Fruit fly (Drosophila melanogaster) whole organism, embryonic: ENCODE results near the gene usp.

Experiments
- B-H2 ChIP-seq: fragments of 200-800 bp; sonication (Bioruptor generic); optimal IDR thresholded peaks from 2 replicates; lab custom pipeline; 2018; ENCODE audit warnings: missing biosample characterization, mild to moderate bottlenecking, missing genetic modification characterization
- CG10209 ChIP-seq: fragments of 200-800 bp; sonication (Bioruptor generic); optimal IDR thresholded peaks from 3 replicates; lab custom pipeline; 2017; ENCODE audit warnings: missing biosample characterization, mild to moderate bottlenecking, missing genetic modification characterization, missing genetic modification reagents
- CG11560 ChIP-seq: fragments of 200-800 bp; sonication (Bioruptor generic); IDR thresholded peaks from 3 replicates; pipeline ENCODE4 v1.3.6; 2022; ENCODE audit warnings: missing biosample characterization, missing genetic modification characterization
- CG11696 ChIP-seq: fragments of 200-800 bp; sonication (Bioruptor generic); IDR thresholded peaks from 2 replicates; pipeline ENCODE4 v1.3.6; 2022; ENCODE audit warnings: missing biosample characterization, missing genetic modification characterization
- CG12744 ChIP-seq: fragments of 200-800 bp; sonication (Bioruptor generic); optimal IDR thresholded peaks from 2 replicates; lab custom pipeline; 2016; ENCODE audit warnings: missing biosample characterization, missing genetic modification characterization
- CG13894 ChIP-seq: fragments of 200-800 bp; sonication (Bioruptor generic); optimal IDR thresholded peaks from 3 replicates; lab custom pipeline; 2018; ENCODE audit warnings: missing biosample characterization, mild to moderate bottlenecking, missing genetic modification characterization, moderate library complexity
- CG15601 ChIP-seq: fragments of 200-800 bp; sonication (Bioruptor generic); optimal IDR thresholded peaks from 3 replicates; lab custom pipeline; 2019; ENCODE audit warnings: missing biosample characterization, mild to moderate bottlenecking, missing genetic modification characterization, moderate library complexity
- CG17612 ChIP-seq: fragments of 200-800 bp; sonication (Bioruptor generic); IDR thresholded peaks from 2 replicates; pipeline ENCODE4 v1.3.6; 2022; ENCODE audit warnings: missing biosample characterization, missing genetic modification characterization
- CG18476 ChIP-seq: fragments of 200-800 bp; sonication (Bioruptor generic); optimal IDR thresholded peaks from 2 replicates; lab custom pipeline; 2016; ENCODE audit warnings: missing biosample characterization, mild to moderate bottlenecking, missing genetic modification characterization
- CG18764 ChIP-seq: fragments of 200-800 bp; sonication (Bioruptor generic); optimal IDR thresholded peaks from 3 replicates; lab custom pipeline; 2016; ENCODE audit warnings: missing biosample characterization, missing genetic modification characterization
- CG2875 ChIP-seq: fragments of 200-800 bp; sonication (Bioruptor generic); optimal IDR thresholded peaks from 2 replicates; lab custom pipeline; 2017; ENCODE audit warnings: missing biosample characterization, mild to moderate bottlenecking, missing genetic modification characterization, missing genetic modification reagents
- CG30431 ChIP-seq: fragments of 200-800 bp; sonication (Bioruptor generic); optimal IDR thresholded peaks from 2 replicates; lab custom pipeline; 2017; ENCODE audit warnings: missing biosample characterization, missing genetic modification characterization
- CG3163 ChIP-seq: fragments of 200-800 bp; sonication (Bioruptor generic); optimal IDR thresholded peaks from 3 replicates; lab custom pipeline; 2016; ENCODE audit warnings: missing biosample characterization, missing genetic modification characterization
- CG32767 ChIP-seq: fragments of 200-800 bp; sonication (Bioruptor generic); IDR thresholded peaks from 2 replicates; pipeline ENCODE4 v1.3.6; 2022; ENCODE audit warnings: missing biosample characterization, missing genetic modification characterization
- CG3847 ChIP-seq: fragments of 200-800 bp; sonication (Bioruptor generic); IDR thresholded peaks from 2 replicates; pipeline ENCODE4 v1.3.6; 2022; ENCODE audit warnings: missing biosample characterization, missing genetic modification characterization
- CG43689 ChIP-seq: fragments of 200-800 bp; sonication (Bioruptor generic); IDR thresholded peaks from 2 replicates; pipeline ENCODE4 v1.3.6; 2022; ENCODE audit warnings: missing biosample characterization, missing genetic modification characterization
- CG5180 ChIP-seq: fragments of 200-800 bp; sonication (Bioruptor generic); optimal IDR thresholded peaks from 3 replicates; lab custom pipeline; 2017; ENCODE audit warnings: missing biosample characterization, missing genetic modification characterization, mild to moderate bottlenecking, moderate library complexity, missing genetic modification reagents
- CG5245 ChIP-seq: fragments of 200-800 bp; sonication (Bioruptor generic); optimal IDR thresholded peaks from 3 replicates; lab custom pipeline; 2016; ENCODE audit warnings: missing biosample characterization, missing genetic modification characterization
- CG6272 ChIP-seq: fragments of 200-800 bp; sonication (Bioruptor generic); IDR thresholded peaks from 2 replicates; pipeline ENCODE4 v1.3.6; 2022; ENCODE audit warnings: missing biosample characterization, missing genetic modification characterization
- CG6813 ChIP-seq: fragments of 200-800 bp; sonication (Bioruptor generic); optimal IDR thresholded peaks from 2 replicates; lab custom pipeline; 2017; ENCODE audit warnings: missing biosample characterization, missing genetic modification characterization, mild to moderate bottlenecking, moderate library complexity, missing genetic modification reagents
- CG7556 ChIP-seq: fragments of 200-800 bp; sonication (Bioruptor generic); optimal IDR thresholded peaks from 2 replicates; lab custom pipeline; 2017; ENCODE audit warnings: missing biosample characterization, mild to moderate bottlenecking, missing genetic modification characterization
- CG7928 ChIP-seq: fragments of 200-800 bp; sonication (Bioruptor generic); optimal IDR thresholded peaks from 2 replicates; lab custom pipeline; 2017; ENCODE audit warnings: missing biosample characterization, mild to moderate bottlenecking, missing genetic modification characterization
- D ChIP-seq, 2 experiments: fragments of 200-800 bp in 1 of 2; fragments of >200 bp in 1 of 2; sonication (Bioruptor generic) in 1 of 2; optimal IDR thresholded peaks; 2 replicates in 1 of 2; 3 replicates in 1 of 2; lab custom pipeline; 2017; ENCODE audit warnings: mild to moderate bottlenecking in 1 of 2, missing biosample characterization in 1 of 2, missing genetic modification characterization in 1 of 2, missing genetic modification reagents in 1 of 2
- Ets97D ChIP-seq: fragments of 200-800 bp; sonication (Bioruptor generic); optimal IDR thresholded peaks from 3 replicates; lab custom pipeline; 2016; ENCODE audit warnings: missing biosample characterization, missing genetic modification characterization
- Fer1 ChIP-seq: fragments of 200-800 bp; sonication (Bioruptor generic); optimal IDR thresholded peaks from 2 replicates; lab custom pipeline; 2017; ENCODE audit warnings: missing biosample characterization, mild to moderate bottlenecking, missing genetic modification characterization
- Gsc ChIP-seq: fragments of 200-800 bp; sonication (Bioruptor generic); IDR thresholded peaks from 2 replicates; pipeline ENCODE4 v1.3.6; 2022; ENCODE audit warnings: missing biosample characterization, missing genetic modification characterization
- Hr3 ChIP-seq: fragments of 200-800 bp; sonication (Bioruptor generic); optimal IDR thresholded peaks from 3 replicates; lab custom pipeline; 2016; ENCODE audit warnings: missing biosample characterization, missing genetic modification characterization
- Hr51 ChIP-seq, 2 experiments: fragments of 200-800 bp; sonication (Bioruptor generic); optimal IDR thresholded peaks; 2 replicates in 1 of 2; 3 replicates in 1 of 2; lab custom pipeline; 2016 to 2018; ENCODE audit warnings: missing biosample characterization in 2 of 2, missing genetic modification characterization in 2 of 2, mild to moderate bottlenecking in 1 of 2, moderate library complexity in 1 of 2
- Lpt ChIP-seq: fragments of >200 bp; optimal IDR thresholded peaks from 2 replicates; lab custom pipeline; 2018; ENCODE audit warnings: missing biosample characterization, missing genetic modification characterization
- Max ChIP-seq: fragments of 200-800 bp; sonication (Bioruptor generic); optimal IDR thresholded peaks from 2 replicates; lab custom pipeline; 2016; ENCODE audit warnings: missing biosample characterization, mild to moderate bottlenecking, missing genetic modification characterization
- Ravus ChIP-seq: fragments of 200-800 bp; sonication (Bioruptor generic); IDR thresholded peaks from 2 replicates; pipeline ENCODE4 v1.3.6; 2022; ENCODE audit warnings: missing biosample characterization, missing genetic modification characterization
- Rfx ChIP-seq: fragments of 200-800 bp; sonication (Bioruptor generic); IDR thresholded peaks from 2 replicates; pipeline ENCODE4 v1.3.6; 2022; ENCODE audit warnings: missing biosample characterization, missing genetic modification characterization
- Rx ChIP-seq: fragments of 200-800 bp; sonication (Bioruptor generic); IDR thresholded peaks from 2 replicates; pipeline ENCODE4 v1.3.6; 2022; ENCODE audit warnings: missing biosample characterization, missing genetic modification characterization
- br ChIP-seq: fragments of >200 bp; optimal IDR thresholded peaks from 2 replicates; lab custom pipeline; 2017
- cg ChIP-seq: fragments of 200-800 bp; sonication (Bioruptor generic); optimal IDR thresholded peaks from 3 replicates; lab custom pipeline; 2019; ENCODE audit warnings: missing biosample characterization, mild to moderate bottlenecking, missing genetic modification characterization, moderate library complexity
- chinmo ChIP-seq: fragments of 200-800 bp; sonication (Bioruptor generic); IDR thresholded peaks from 4 replicates; pipeline ENCODE4 v1.3.6; 2022; ENCODE audit warnings: missing biosample characterization, missing genetic modification characterization; ENCODE audit not compliant: partially characterized antibody
- croc ChIP-seq: fragments of 200-800 bp; sonication (Bioruptor generic); conservative IDR thresholded peaks from 3 replicates; pipeline ENCODE4 v1.3.6; 2022; ENCODE audit warnings: missing biosample characterization, missing genetic modification characterization
- eve ChIP-seq, 2 experiments: fragments of >200 bp; optimal IDR thresholded peaks; 2 replicates each; lab custom pipeline; 2017; ENCODE audit warnings: missing biosample characterization in 2 of 2, missing genetic modification characterization in 2 of 2
- fu2 ChIP-seq: fragments of 200-800 bp; sonication (Bioruptor generic); optimal IDR thresholded peaks from 2 replicates; lab custom pipeline; 2016; ENCODE audit warnings: missing biosample characterization, missing genetic modification characterization
- grau ChIP-seq: fragments of 200-800 bp; optimal IDR thresholded peaks from 3 replicates; lab custom pipeline; 2019; ENCODE audit warnings: missing biosample characterization, mild to moderate bottlenecking, missing genetic modification characterization, moderate library complexity
- gsb ChIP-seq: fragments of 200-800 bp; sonication (Bioruptor generic); IDR thresholded peaks from 2 replicates; pipeline ENCODE4 v1.3.6; 2022; ENCODE audit warnings: missing biosample characterization, missing genetic modification characterization
- gsb-n ChIP-seq: fragments of 200-800 bp; sonication (Bioruptor generic); optimal IDR thresholded peaks from 3 replicates; lab custom pipeline; 2018; ENCODE audit warnings: missing biosample characterization, mild to moderate bottlenecking, missing genetic modification characterization
- h ChIP-seq: fragments of >200 bp; optimal IDR thresholded peaks from 2 replicates; lab custom pipeline; 2017
- inv ChIP-seq: fragments of 200-800 bp; sonication (Bioruptor generic); IDR thresholded peaks from 2 replicates; pipeline ENCODE4 v1.3.6; 2022; ENCODE audit warnings: missing biosample characterization, missing genetic modification characterization; ENCODE audit not compliant: partially characterized antibody
- jumu ChIP-seq: fragments of 200-800 bp; sonication (Bioruptor generic); optimal IDR thresholded peaks from 3 replicates; lab custom pipeline; 2016; ENCODE audit warnings: missing biosample characterization, missing genetic modification characterization
- run ChIP-seq: fragments of 200-800 bp; sonication (Bioruptor generic); optimal IDR thresholded peaks from 3 replicates; lab custom pipeline; 2018; ENCODE audit warnings: missing biosample characterization, mild to moderate bottlenecking, missing genetic modification characterization
- scrt ChIP-seq: fragments of 200-800 bp; sonication (Bioruptor generic); optimal IDR thresholded peaks from 2 replicates; lab custom pipeline; 2018; ENCODE audit warnings: missing biosample characterization, mild to moderate bottlenecking, missing genetic modification characterization, moderate library complexity
- sisA ChIP-seq: fragments of 200-800 bp; sonication (Bioruptor generic); IDR thresholded peaks from 2 replicates; pipeline ENCODE4 v1.3.6; 2022; ENCODE audit warnings: missing biosample characterization, missing genetic modification characterization
- twi ChIP-seq: fragments of 200-800 bp; optimal IDR thresholded peaks from 2 replicates; lab custom pipeline; 2019; ENCODE audit warnings: missing biosample characterization, mild to moderate bottlenecking, missing genetic modification characterization, moderate library complexity
- unc-4 ChIP-seq: fragments of 200-800 bp; sonication (Bioruptor generic); IDR thresholded peaks from 2 replicates; pipeline ENCODE4 v1.3.6; 2022; ENCODE audit warnings: missing biosample characterization, missing genetic modification characterization; ENCODE audit not compliant: partially characterized antibody
- usp ChIP-seq: fragments of >200 bp; optimal IDR thresholded peaks from 2 replicates; lab custom pipeline; 2017; ENCODE audit warnings: missing biosample characterization, missing genetic modification characterization

The usp gene

DNA sequence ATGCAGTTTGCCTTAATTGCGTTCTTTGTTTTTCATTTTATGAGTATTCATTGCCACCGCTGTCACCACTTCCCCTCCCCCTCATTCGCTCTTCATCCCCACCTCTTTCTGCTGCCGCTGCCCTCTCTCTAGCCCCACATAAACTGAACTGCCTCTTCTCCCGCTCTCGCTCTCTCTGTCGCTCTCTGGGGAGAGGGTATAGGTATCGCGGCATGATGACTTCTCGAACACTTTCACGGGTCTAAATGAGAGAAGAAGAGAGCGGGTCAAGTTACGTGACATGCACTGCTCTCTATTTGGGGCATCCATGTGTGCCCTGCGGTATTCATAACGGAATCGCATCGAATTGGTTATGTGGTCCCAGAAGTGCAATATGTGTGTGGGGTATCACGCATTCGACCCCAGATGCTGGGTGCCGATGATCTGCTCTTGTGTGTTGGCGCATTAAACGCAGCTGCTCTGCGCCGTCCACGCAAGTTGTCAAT is 41.6 kb upstream of the usp start (continued):
- TF ChIP-seq CG7928 (GFP tag; lab: Kevin White, UChicago) (peak; percentile 18), CG18764 (peak; percentile 72), Ets97D (peak; percentile 63), CG6813 (peak; percentile 66), Lpt (GFP tag; lab: Kevin White, UChicago) (no peak), CG2875 (GFP tag; lab: Kevin White, UChicago) (peak; percentile 89), CG3163 (GFP tag; lab: Kevin White, UChicago) (peak; percentile 75), Rx (peak; percentile 74), croc (GFP tag; lab: Robert Waterston, UW) (peak; percentile 70), Fer1 (GFP tag; lab: Kevin White, UChicago) (peak; percentile 79), Hr51 (GFP tag; optimal IDR thresholded peaks at IDR 0.05; lab: Kevin White, UChicago) (peak; percentile 80 to 86), scrt (GFP tag; lab: Kevin White, UChicago) (peak; percentile 48), chinmo (GFP tag; lab: Robert Waterston, UW) (peak; percentile 71; the same call in 3 of the 4 replicates), CG18476 (GFP tag; lab: Kevin White, UChicago) (peak; percentile 45), CG13894 (tag; lab: Kevin White, UChicago) (no peak), CG43689 (GFP tag; lab: Robert Waterston, UW) (peak; percentile 71), CG15601 (tag; lab: Kevin White, UChicago) (peak; percentile 69), Gsc (peak; percentile 48; the same call in 1 of the 2 replicates), CG3847 (GFP tag; lab: Robert Waterston, UW) (peak; percentile 74), Max (peak; percentile 72), CG6272 (GFP tag; lab: Robert Waterston, UW) (peak; percentile 68), CG5180 (peak; percentile 42), eve (GFP tag; optimal IDR thresholded peaks at IDR 0.05; lab: Kevin White, UChicago) (no peak), Hr3 (GFP tag; lab: Kevin White, UChicago) (peak; percentile 80), gsb-n (peak; percentile 85), CG11560 (tag; lab: Robert Waterston, UW) (peak; percentile 74; the same call in 2 of the 3 replicates), CG7556 (peak; percentile 72), sisA (GFP tag; lab: Robert Waterston, UW) (peak; percentile 86), jumu (GFP tag; lab: Kevin White, UChicago) (peak; percentile 86), D (optimal IDR thresholded peaks at IDR 0.05; lab: Kevin White, UChicago) (no peak), D (GFP tag; optimal IDR thresholded peaks at IDR 0.05; lab: Kevin White, UChicago) (peak; percentile 77), Ravus (peak; percentile 37), CG11696 (GFP tag; lab: Robert Waterston, UW) (peak; percentile 69; the same call in 1 of the 2 replicates), cg (no peak), twi (tag; lab: Kevin White, UChicago) (peak; percentile 63), Rfx (GFP tag; lab: Robert Waterston, UW) (peak; percentile 83), run (tag; lab: Kevin White, UChicago) (peak; percentile 68), CG5245 (GFP tag; lab: Kevin White, UChicago) (peak; percentile 67), B-H2 (GFP tag; lab: Kevin White, UChicago) (no peak), fu2 (GFP tag; lab: Kevin White, UChicago) (peak; percentile 46), CG10209 (GFP tag; lab: Kevin White, UChicago) (peak; percentile 69), h (lab: Kevin White, UChicago) (no peak), usp (GFP tag; lab: Kevin White, UChicago) (no peak), grau (peak; percentile 74), inv (no peak), gsb (GFP tag; lab: Robert Waterston, UW) (peak; percentile 72), CG30431 (peak; percentile 77), CG17612 (peak; percentile 33; the same call in 1 of the 2 replicates), unc-4 (no peak), CG32767 (GFP tag; lab: Robert Waterston, UW) (peak; percentile 78), br (lab: Kevin White, UChicago) (no peak), CG12744 (GFP tag; lab: Kevin White, UChicago) (peak; percentile 71)
